Fruit fly (Drosophila melanogaster) ovary, adult (tissue): ENCODE data around the gene Trmt6.

Source experiments
- CG17801 ChIP-seq: fragments of 200-800 bp; optimal IDR thresholded peaks from 2 replicates; lab custom pipeline; 2019; ENCODE audit warnings: missing biosample characterization, mild to moderate bottlenecking, missing genetic modification characterization, moderate library complexity; ENCODE audit not compliant: partially characterized antibody

Gene Trmt6

DNA sequence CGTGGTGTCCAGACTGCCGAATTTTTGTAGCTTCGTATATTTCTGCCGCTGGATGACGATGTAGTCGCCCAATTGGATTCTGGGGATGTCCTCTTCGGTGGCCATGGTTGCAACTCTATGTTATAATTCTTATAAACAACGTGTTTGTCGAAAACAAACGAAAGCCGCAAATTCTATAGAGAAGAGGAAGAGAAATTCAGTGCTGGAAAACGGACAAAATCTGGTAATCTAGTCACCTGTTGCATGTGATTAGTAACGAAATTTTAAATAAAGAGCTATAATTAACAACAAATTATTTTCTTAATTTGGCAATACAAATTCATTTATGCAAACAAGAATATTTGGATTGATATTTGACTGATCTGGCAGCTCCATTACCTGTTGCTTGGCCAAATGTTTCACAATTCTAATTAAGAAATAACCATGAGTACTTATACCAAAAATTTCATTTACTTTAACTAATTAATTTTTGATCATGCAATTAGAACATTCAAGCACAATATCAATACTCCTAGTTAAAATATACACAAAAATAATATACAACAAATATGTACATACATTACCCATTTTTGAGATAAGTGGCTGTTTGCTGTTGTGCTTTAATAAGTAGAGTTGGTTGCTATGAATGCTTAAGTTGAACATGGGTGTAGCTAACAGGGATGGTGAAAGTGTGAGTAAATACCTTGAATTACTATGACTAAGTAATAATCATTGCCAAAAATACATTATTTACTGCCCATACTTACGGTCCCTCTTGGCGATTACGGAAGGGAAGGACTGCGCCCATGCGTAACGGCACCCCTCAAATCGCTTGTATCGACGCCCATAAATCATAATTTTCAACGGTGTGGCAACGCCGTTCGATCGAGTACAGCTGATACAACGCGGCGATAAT lies at the start of gene Trmt6, which contains the start of gene Ent2:
Trmt6 (minus strand) TSS at position 827 of the 895 bp plus-strand sequence.
Ent2 (plus strand) TSS at position 863 of the 895 bp plus-strand sequence.
- peak; percentile 91 for TF ChIP-seq CG17801 (GFP tag; lab: Kevin White, UChicago)

DNA sequence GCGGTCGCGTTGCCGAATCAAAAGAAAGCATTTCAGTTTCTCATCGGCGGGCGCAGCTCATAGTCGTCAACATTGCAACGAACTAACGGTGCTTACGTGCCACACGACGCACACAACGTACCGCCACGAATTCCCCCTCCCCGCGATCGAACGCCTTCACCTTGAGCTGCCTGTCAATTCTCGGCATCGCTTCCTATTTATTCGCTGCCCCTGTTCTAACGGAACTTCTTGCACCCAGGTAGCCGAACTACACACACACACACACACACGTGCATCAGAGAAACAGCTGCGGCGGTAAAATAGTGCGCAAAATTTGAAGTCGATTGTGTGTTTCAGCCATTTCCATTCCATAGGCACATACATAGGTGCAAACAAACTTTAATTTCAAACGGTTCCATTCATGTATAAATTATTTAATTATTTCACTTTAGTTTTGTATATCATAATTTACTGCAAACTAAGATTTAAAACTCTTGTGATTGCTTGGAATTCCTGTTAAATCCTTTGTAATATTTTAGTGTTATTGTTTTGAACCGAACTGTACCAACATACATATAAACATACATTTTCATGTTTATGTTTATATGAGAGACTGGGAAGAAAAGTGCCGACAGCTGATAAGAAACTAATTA lies 49.4 kb upstream of the Trmt6 start:
- TF ChIP-seq CG17801 (GFP tag; lab: Kevin White, UChicago) = no peak

DNA sequence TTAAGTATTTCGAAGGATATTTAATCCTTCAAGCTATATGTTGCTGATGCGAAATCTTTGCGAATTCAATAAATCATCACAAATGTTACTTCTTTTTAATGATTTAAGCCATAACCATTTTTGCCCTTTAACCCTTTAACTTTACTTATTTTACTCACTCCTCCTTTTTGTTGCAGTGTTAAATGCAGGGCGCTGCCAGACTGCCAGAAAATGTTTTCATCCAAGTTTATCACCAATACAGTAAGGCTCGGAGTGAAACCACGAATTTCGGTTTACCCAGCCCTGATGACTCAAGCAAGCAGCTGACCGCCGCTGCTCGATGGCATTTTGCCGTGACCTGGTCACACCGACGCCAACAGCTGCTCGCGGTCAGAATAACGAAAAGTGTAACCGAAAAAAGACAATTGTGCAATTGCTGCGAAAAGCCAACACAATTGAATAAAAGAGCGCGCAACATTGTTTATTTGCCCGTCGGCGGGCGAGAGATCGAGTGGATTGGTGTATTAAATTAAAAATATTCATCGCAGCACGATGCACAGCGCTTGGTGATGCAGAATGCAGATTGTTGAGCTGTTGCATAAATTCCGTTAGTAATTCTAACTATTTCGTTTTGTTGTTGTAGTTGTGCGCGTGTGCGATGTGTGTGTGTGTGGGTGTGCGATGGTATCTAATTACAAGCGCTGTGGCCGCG lies 48.7 kb upstream of the Trmt6 start, which contains the start of gene CG11050:
CG11050 (plus strand) TSS at position 329 of the 691 bp plus-strand sequence.
- peak; percentile 66 for TF ChIP-seq CG17801 (GFP tag; lab: Kevin White, UChicago)

DNA sequence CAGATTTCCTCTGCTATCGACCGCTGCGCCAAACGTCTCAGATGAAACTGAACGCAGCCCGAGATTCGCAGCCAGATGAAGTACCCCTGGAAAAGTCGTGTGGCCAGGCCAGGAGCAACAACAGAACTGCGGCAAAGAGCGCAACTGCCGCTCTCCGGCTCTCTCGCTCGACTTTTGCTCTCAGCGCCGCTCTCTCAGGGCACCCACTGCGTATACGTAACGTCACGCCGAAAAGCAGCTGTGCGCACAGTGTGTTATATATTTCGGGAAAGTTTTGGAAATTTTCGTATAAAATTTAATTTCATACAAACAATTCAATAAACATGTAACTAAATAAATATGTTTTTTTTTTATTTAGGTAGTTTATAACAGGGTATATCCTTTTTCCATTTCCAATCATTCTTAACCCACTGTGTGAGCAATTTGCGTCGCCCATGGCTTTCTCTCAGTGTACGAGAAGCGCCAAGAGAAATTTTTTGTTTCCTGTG lies 39.0 kb upstream of the Trmt6 start, which contains the start of gene Dpp10:
Dpp10 (minus strand) TSS at position 51 of the 488 bp plus-strand sequence.
- TF ChIP-seq CG17801 (GFP tag; lab: Kevin White, UChicago) = no peak

DNA sequence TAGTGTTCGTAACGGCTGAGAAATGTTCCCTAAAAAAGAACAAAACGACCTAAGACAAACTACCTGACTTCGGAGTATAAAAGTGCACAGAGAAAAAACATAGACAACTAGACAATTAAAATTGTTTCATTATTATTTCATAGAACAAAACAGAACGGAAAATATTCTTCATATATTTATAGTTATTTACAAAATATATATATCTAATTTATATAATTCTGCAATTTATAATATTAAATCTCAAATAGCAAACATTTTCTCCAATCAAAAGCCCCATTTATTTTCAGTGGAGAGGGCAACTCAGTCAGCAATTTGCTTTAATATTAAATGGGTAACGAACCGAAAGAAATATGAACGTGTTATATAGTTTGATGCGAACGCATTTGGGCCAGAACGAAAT lies 32.9 kb upstream of the Trmt6 start:
- no peak for TF ChIP-seq CG17801 (GFP tag; lab: Kevin White, UChicago)

DNA sequence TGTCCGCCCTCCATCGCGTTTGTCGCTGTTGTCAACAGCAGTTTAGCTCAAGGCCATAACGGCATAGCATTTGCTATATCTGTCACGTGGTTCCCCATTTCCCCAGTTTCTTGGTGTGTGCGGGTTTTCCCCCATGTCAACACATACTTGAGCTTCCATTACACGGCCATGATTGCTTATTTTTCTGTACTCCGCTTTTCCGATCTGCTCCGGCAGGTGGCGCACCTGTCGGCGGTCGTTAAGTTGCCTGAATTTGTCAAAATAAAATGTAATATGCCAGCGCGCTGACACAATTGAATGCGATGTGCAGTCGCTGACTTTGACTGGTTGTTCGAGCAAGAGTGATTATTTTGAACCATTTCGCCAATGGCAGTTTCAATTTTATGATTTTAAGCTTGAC lies 22.3 kb upstream of the Trmt6 start:
- no peak for TF ChIP-seq CG17801 (GFP tag; lab: Kevin White, UChicago)

DNA sequence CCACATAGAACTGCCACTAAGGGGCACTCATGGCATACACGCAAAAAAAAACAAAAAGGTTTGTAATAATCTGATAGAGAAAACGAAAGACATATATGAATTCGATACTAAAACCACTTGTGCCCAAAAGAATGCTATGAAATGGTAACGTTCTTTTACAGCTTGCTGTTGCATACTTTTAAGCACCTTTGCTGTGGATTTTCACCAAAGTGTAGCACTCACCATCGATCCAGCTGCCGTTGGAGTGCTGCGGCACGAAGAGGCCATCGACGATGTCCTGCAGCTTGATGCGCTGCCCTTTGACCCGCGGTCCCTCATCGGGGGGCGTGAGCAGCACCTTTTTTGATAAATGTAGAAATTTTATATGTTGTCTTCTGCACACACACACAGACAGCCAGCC lies 17.0 kb upstream of the Trmt6 start:
- TF ChIP-seq CG17801 (GFP tag; lab: Kevin White, UChicago) = no peak

DNA sequence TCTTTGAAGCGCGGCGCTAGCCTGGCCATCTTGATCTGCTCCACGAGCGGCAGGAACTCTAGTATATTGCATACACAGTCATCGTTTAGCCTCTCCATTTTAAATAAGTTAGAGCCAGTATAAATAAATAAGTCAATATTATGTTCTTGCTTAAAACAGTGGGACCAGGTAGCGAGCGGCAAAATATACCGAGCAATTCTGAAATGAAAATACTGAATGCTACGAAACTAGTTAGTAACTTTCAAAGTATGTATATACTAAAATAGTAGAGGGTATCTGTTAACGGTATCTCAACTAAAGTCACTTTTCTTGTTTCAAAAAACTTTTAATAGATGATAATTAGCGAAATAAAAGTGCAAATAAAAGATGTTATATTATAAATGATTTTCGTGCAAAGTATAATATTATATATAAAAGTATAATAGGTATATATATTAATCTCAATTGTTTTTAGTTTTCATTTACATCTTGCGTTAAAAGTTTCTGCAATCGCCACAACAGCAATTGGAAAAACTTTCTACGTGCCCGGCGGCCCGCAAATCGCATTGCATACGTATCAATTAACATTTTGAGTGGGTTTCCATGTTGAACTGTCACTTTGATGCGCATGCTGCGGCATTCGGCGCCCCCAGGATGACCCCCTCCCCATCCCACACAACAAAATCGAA lies 4.1 kb upstream of the Trmt6 start, which contains the start of gene CG13766:
CG13766 (minus strand) TSS at position 162 of the 668 bp plus-strand sequence.
- no peak for TF ChIP-seq CG17801 (GFP tag; lab: Kevin White, UChicago)

DNA sequence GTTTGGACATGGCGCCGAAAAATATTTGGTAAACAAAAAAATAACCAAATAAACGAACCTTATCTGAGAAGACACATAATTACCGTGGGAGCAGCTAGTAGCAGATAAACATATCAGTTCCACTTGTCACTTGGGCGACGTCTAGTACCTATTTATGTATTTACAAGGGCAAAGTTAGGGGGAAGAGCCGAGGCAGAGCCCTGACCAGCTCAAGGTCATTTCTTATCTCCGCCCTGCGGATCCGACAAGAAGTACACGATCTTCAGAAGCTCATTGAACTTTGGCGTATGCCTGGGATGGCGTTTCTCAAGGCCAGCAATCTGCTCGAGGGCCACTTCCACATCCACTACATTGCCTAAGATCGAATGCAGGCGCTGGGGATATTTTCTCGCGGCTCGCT lies 2.9 kb upstream of the Trmt6 start:
- no peak for TF ChIP-seq CG17801 (GFP tag; lab: Kevin White, UChicago)

DNA sequence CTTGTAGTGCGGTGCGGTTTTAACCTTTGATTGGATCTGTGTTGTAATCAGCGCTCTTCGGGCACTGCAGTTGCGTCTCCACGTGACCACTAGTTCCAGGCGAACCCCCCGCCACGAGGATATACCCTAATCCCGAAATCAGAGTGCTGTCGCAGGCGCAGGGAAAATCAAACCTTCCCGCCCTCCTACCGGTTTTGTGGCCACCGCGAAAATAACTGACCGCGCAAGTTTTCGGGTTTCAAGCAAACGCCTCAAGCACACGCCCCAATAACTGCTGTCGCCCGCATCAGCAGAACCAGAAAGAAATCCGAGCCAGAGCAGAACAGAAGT lies 234 bp upstream of the Trmt6 start:
- no peak for TF ChIP-seq CG17801 (GFP tag; lab: Kevin White, UChicago)

DNA sequence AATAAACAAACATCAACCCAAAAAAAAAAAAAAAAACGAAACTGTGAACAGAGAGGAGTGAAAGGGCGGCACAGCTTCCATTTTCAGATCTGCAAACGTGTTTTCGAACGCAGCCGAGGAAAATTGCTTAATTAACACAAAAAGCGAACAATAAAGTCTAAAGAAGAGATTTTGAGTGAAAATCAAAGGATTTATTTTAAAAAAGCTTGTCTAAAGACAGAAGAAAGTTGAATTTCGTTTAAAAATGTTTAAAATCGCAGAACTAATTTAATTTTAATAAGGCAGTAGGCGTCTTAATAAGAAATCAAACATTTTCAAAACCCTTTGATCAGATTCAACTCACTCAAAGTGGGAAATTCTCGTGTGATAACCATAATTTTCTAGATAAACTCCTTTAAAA lies 3.0 kb downstream of the Trmt6 start, which contains the start of gene COX5BL:
COX5BL (plus strand) TSS at position 301 of the 400 bp plus-strand sequence.
- TF ChIP-seq CG17801 (GFP tag; lab: Kevin White, UChicago) = no peak

DNA sequence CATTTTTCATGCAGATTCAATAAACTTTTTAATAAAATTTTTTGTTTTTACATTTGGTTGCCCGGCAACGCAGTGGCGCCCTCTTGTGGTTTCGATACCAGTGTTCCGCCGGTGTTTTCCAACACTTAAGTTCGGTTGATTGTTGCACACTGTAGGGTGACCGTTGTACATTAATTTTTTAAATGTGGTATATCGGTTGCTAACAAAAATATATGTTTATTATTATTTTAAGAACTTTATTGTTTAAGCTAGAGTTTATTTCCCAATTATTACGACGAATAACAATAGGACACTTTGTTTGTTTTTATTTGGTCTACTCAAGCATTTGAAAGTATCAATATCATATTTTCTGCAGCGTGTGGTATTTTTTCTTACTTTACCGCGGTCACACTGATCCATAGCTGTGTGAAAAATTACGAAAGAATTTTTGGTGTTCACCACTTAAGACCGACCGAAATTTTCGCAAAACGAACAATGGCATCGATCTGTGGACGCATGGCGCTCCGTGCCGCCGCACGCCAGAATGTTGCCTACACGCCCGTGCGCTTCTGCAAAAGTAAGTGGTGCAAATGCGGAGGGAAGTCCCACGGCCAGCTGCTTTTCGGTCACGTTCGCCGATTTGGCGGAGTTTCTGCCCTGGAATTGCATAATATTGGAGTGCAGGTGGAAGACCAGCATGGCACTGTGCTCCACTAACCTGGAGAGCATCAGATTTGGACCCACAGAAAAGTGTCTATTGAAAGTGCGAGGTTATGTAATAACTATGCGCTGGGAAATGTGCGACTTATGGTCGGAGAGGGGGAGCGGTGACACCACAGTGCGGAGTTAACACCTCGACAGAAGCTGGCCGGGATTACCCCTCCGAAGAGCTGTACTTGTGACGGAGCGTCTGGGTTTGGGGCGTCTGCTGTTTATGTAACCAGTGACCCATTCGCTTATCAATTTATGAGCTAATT lies 4.4 kb downstream of the Trmt6 start, which contains the start of the genes IFT52 and COX5B:
IFT52 (minus strand) TSS at position 74 of the 956 bp plus-strand sequence.
COX5B (plus strand) TSS at position 372 of the 956 bp plus-strand sequence.
- TF ChIP-seq CG17801 (GFP tag; lab: Kevin White, UChicago) = peak; percentile 28

DNA sequence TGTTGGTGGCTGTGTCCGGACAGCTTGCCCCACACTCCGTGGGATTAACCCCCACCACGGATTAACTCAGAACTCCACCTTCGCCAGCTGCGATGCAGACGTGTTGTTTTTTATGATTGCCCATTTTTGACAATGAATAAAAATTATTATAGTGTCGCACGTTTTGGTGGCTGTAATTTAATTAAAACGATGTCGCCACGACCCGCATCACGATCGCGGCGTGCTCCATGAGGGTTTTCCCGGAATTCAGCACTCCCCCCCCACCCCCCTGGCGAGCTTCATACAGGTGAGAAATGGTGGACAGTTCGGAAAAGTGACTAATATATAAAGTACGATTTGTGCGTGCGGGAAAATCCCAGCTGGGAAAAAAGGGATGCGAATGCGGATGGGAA lies 8.3 kb downstream of the Trmt6 start:
- no peak for TF ChIP-seq CG17801 (GFP tag; lab: Kevin White, UChicago)
